Worm (Caenorhabditis elegans) whole organism, mixed stage, embryonic: Measurements from ENCODE around the gene K02D10.3.

Source experiments
- blmp-1 ChIP-seq: fragments of 150-350 bp; optimal IDR thresholded peaks from 2 replicates; lab custom pipeline; 2014; ENCODE audit warnings: missing biosample characterization, missing genetic modification characterization
- cnd-1 ChIP-seq: fragments of 200-800 bp; sonication (Bioruptor generic); optimal IDR thresholded peaks from 2 replicates; lab custom pipeline; 2018; ENCODE audit warnings: mild to moderate bottlenecking, missing genetic modification characterization, missing compliant biosample characterization
- ham-2 ChIP-seq: fragments of 200-800 bp; sonication (Bioruptor generic); optimal IDR thresholded peaks from 2 replicates; lab custom pipeline; 2018; ENCODE audit warnings: mild to moderate bottlenecking, missing genetic modification characterization, missing compliant biosample characterization
- lsy-2 ChIP-seq: fragments of 150-350 bp; optimal IDR thresholded peaks from 2 replicates; lab custom pipeline; 2014; ENCODE audit warnings: missing biosample characterization, missing genetic modification characterization
- unc-62 ChIP-seq: fragments of 150-350 bp; optimal IDR thresholded peaks from 2 replicates; lab custom pipeline; 2014; ENCODE audit warnings: missing biosample characterization, missing genetic modification reagents, missing genetic modification characterization
- zip-8 ChIP-seq: fragments of 150-350 bp; optimal IDR thresholded peaks from 2 replicates; lab custom pipeline; 2014; ENCODE audit warnings: missing biosample characterization, missing genetic modification characterization
- ztf-11 ChIP-seq: fragments of 150-350 bp; optimal IDR thresholded peaks from 2 replicates; lab custom pipeline; 2014; ENCODE audit warnings: missing biosample characterization, missing genetic modification characterization

DNA sequence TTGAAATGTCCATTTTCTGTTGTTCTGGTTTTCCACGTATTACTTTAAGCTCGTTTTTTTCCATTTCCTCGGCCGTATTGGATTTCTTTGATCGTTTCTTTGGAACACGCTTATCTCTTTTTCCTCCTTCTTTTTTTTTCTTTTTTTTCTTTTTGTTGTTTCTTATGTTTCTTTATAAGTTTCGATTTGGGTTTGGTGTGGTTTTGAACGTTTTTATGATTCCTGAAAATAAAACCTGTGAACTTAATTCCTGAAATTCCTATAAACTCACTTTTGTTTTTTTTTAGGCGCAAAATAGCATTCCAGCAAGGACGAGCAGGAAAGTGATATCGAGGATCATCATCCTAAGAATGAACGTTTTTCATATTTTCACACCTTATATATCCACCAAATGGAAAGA, 589 bp downstream of the K02D10.3 start, which contains the start of gene K02D10.2:
- TF ChIP-seq lsy-2 (no peak), unc-62 (no peak), ztf-11 (no peak), zip-8 (tag; lab: Kevin White, UChicago) (no peak), cnd-1 (tag; lab: Kevin White, UChicago) (no peak), blmp-1 (tag; lab: Kevin White, UChicago) (no peak), ham-2 (GFP tag; lab: Kevin White, UChicago) (no peak)
